Fruit fly (Drosophila melanogaster) whole organism, embryonic: Measurements from ENCODE around the gene CG43218.

ENCODE experiments used
- B-H1 ChIP-seq: fragments of 200-800 bp; sonication (Bioruptor generic); IDR thresholded peaks from 3 replicates; pipeline ENCODE4 v1.3.6; 2022; ENCODE audit warnings: missing biosample characterization, missing genetic modification characterization
- CG10274 ChIP-seq: fragments of 200-800 bp; sonication (Bioruptor generic); optimal IDR thresholded peaks from 3 replicates; lab custom pipeline; 2017; ENCODE audit warnings: missing biosample characterization, mild to moderate bottlenecking, missing genetic modification characterization
- CG13624 ChIP-seq: fragments of 200-800 bp; sonication (Bioruptor generic); optimal IDR thresholded peaks from 2 replicates; lab custom pipeline; 2016; ENCODE audit warnings: missing biosample characterization, missing genetic modification characterization
- CG15696 ChIP-seq: fragments of 200-800 bp; sonication (Bioruptor generic); optimal IDR thresholded peaks from 2 replicates; lab custom pipeline; 2019; ENCODE audit warnings: missing biosample characterization, mild to moderate bottlenecking, missing genetic modification characterization, moderate library complexity
- CG1603 ChIP-seq: fragments of 200-800 bp; sonication (Bioruptor generic); optimal IDR thresholded peaks from 2 replicates; lab custom pipeline; 2019; ENCODE audit warnings: missing biosample characterization, mild to moderate bottlenecking, missing genetic modification characterization, moderate library complexity
- CG1647 ChIP-seq: fragments of 200-800 bp; sonication (Bioruptor generic); optimal IDR thresholded peaks from 3 replicates; lab custom pipeline; 2016; ENCODE audit warnings: missing biosample characterization, missing genetic modification characterization
- CG17385 ChIP-seq: fragments of 200-800 bp; sonication (Bioruptor generic); optimal IDR thresholded peaks from 3 replicates; lab custom pipeline; 2018; ENCODE audit warnings: missing biosample characterization, mild to moderate bottlenecking, missing genetic modification characterization
- CG17829 ChIP-seq: fragments of 200-800 bp; optimal IDR thresholded peaks from 2 replicates; lab custom pipeline; 2019; ENCODE audit warnings: missing biosample characterization, mild to moderate bottlenecking, missing genetic modification characterization, moderate library complexity
- CG2129 ChIP-seq: fragments of 200-800 bp; sonication (Bioruptor generic); IDR thresholded peaks from 2 replicates; pipeline ENCODE4 v1.3.6; 2022; ENCODE audit warnings: missing biosample characterization, missing genetic modification characterization; ENCODE audit not compliant: partially characterized antibody
- CG2199 ChIP-seq: fragments of 200-800 bp; sonication (Bioruptor generic); IDR thresholded peaks from 3 replicates; pipeline ENCODE4 v1.3.6; 2022; ENCODE audit warnings: missing biosample characterization, missing genetic modification characterization
- CG4360 ChIP-seq: fragments of 200-800 bp; sonication (Bioruptor generic); IDR thresholded peaks from 2 replicates; pipeline ENCODE4 v1.3.6; 2022; ENCODE audit warnings: missing biosample characterization, missing genetic modification characterization
- CG6791 ChIP-seq: fragments of 200-800 bp; sonication (Bioruptor generic); IDR thresholded peaks from 3 replicates; pipeline ENCODE4 v1.3.6; 2022; ENCODE audit warnings: missing biosample characterization, missing genetic modification characterization; ENCODE audit not compliant: partially characterized antibody
- CG9797 ChIP-seq: fragments of 200-800 bp; sonication (Bioruptor generic); optimal IDR thresholded peaks from 3 replicates; lab custom pipeline; 2018; ENCODE audit warnings: missing biosample characterization, mild to moderate bottlenecking, missing genetic modification characterization
- CG9932 ChIP-seq: fragments of 200-800 bp; sonication (Bioruptor generic); IDR thresholded peaks from 2 replicates; pipeline ENCODE4 v1.3.6; 2022; ENCODE audit warnings: missing biosample characterization, missing genetic modification characterization
- D19B ChIP-seq: fragments of 200-800 bp; sonication (Bioruptor generic); optimal IDR thresholded peaks from 2 replicates; lab custom pipeline; 2017; ENCODE audit warnings: missing biosample characterization, mild to moderate bottlenecking, missing genetic modification characterization
- Deaf1 ChIP-seq: fragments of 200-800 bp; optimal IDR thresholded peaks from 3 replicates; lab custom pipeline; 2019; ENCODE audit warnings: missing biosample characterization, mild to moderate bottlenecking, missing genetic modification characterization, moderate library complexity
- Drgx ChIP-seq: fragments of 200-800 bp; sonication (Bioruptor generic); IDR thresholded peaks from 2 replicates; pipeline ENCODE4 v1.3.6; 2022; ENCODE audit warnings: missing biosample characterization, missing genetic modification characterization
- Ets65A ChIP-seq: fragments of 200-800 bp; sonication (Bioruptor generic); peaks from one replicate; lab custom pipeline; 2016; ENCODE audit warnings: missing biosample characterization, missing genetic modification characterization
- Gsc ChIP-seq: fragments of 200-800 bp; sonication (Bioruptor generic); IDR thresholded peaks from 2 replicates; pipeline ENCODE4 v1.3.6; 2022; ENCODE audit warnings: missing biosample characterization, missing genetic modification characterization
- Gug ChIP-seq: fragments of 200-800 bp; sonication (Bioruptor generic); IDR thresholded peaks from 4 replicates; pipeline ENCODE4 v1.3.6; 2022; ENCODE audit warnings: missing biosample characterization, missing genetic modification characterization
- HHEX ChIP-seq: fragments of 200-800 bp; sonication (Bioruptor generic); optimal IDR thresholded peaks from 3 replicates; lab custom pipeline; 2017; ENCODE audit warnings: missing biosample characterization, mild to moderate bottlenecking, missing genetic modification characterization, missing genetic modification reagents
- HLHmδ ChIP-seq: fragments of 200-800 bp; sonication (Bioruptor generic); optimal IDR thresholded peaks from 2 replicates; lab custom pipeline; 2018; ENCODE audit warnings: missing biosample characterization, mild to moderate bottlenecking, missing genetic modification characterization, moderate library complexity
- Hr39 ChIP-seq: fragments of >200 bp; optimal IDR thresholded peaks from 2 replicates; lab custom pipeline; 2017
- Hr78 ChIP-seq, 2 experiments: fragments of 200-800 bp in 1 of 2; fragments of >200 bp in 1 of 2; sonication (Bioruptor generic) in 1 of 2; optimal IDR thresholded peaks; 2 replicates each; lab custom pipeline; 2017 to 2019; ENCODE audit warnings: missing biosample characterization in 2 of 2, missing genetic modification characterization in 2 of 2, mild to moderate bottlenecking in 1 of 2, moderate library complexity in 1 of 2
- Hsf ChIP-seq: fragments of 200-800 bp; sonication (Bioruptor generic); optimal IDR thresholded peaks from 3 replicates; lab custom pipeline; 2016; ENCODE audit warnings: missing biosample characterization, missing genetic modification characterization
- Med ChIP-seq: fragments of 200-800 bp; sonication (Bioruptor generic); peaks from one replicate; lab custom pipeline; 2016; ENCODE audit warnings: missing biosample characterization, missing genetic modification characterization, mild to moderate bottlenecking, inconsistent platforms, moderate library complexity
- Nf-YA ChIP-seq: fragments of 200-800 bp; sonication (Bioruptor generic); IDR thresholded peaks from 2 replicates; pipeline ENCODE4 v1.3.6; 2022; ENCODE audit warnings: missing biosample characterization, missing genetic modification characterization
- Opbp ChIP-seq: fragments of 200-800 bp; sonication (Bioruptor generic); IDR thresholded peaks from 3 replicates; pipeline ENCODE4 v1.3.6; 2022; ENCODE audit warnings: missing biosample characterization, missing genetic modification characterization; ENCODE audit not compliant: partially characterized antibody
- Side ChIP-seq: fragments of 200-800 bp; sonication (Bioruptor generic); optimal IDR thresholded peaks from 2 replicates; lab custom pipeline; 2016; ENCODE audit warnings: missing biosample characterization, missing genetic modification characterization
- al ChIP-seq: fragments of 200-800 bp; sonication (Bioruptor generic); IDR thresholded peaks from 2 replicates; pipeline ENCODE4 v1.3.6; 2022; ENCODE audit warnings: missing biosample characterization, missing genetic modification characterization
- bbx ChIP-seq: fragments of 200-800 bp; sonication (Bioruptor generic); IDR thresholded peaks from 2 replicates; pipeline ENCODE4 v1.3.6; 2022; ENCODE audit warnings: missing biosample characterization, missing genetic modification characterization; ENCODE audit not compliant: partially characterized antibody
- btn ChIP-seq: fragments of 200-800 bp; sonication (Bioruptor generic); optimal IDR thresholded peaks from 2 replicates; lab custom pipeline; 2016; ENCODE audit warnings: missing biosample characterization, missing genetic modification characterization
- cas ChIP-seq: fragments of 200-800 bp; sonication (Bioruptor generic); IDR thresholded peaks from 2 replicates; pipeline ENCODE4 v1.3.6; 2022; ENCODE audit warnings: missing biosample characterization, missing genetic modification characterization
- cg ChIP-seq: fragments of 200-800 bp; sonication (Bioruptor generic); optimal IDR thresholded peaks from 3 replicates; lab custom pipeline; 2019; ENCODE audit warnings: missing biosample characterization, mild to moderate bottlenecking, missing genetic modification characterization, moderate library complexity
- crol ChIP-seq: fragments of 200-800 bp; sonication (Bioruptor generic); IDR thresholded peaks from 2 replicates; pipeline ENCODE4 v1.3.6; 2022; ENCODE audit warnings: missing biosample characterization, missing genetic modification characterization
- gcm ChIP-seq: fragments of 200-800 bp; sonication (Bioruptor generic); optimal IDR thresholded peaks from 2 replicates; lab custom pipeline; 2019; ENCODE audit warnings: missing biosample characterization, mild to moderate bottlenecking, missing genetic modification characterization, moderate library complexity
- gfzf ChIP-seq: fragments of 200-800 bp; sonication (Bioruptor generic); optimal IDR thresholded peaks from 2 replicates; lab custom pipeline; 2016; ENCODE audit warnings: missing biosample characterization, mild to moderate bottlenecking, missing genetic modification characterization, moderate library complexity
- ind ChIP-seq: fragments of 200-800 bp; sonication (Bioruptor generic); optimal IDR thresholded peaks from 3 replicates; lab custom pipeline; 2016; ENCODE audit warnings: missing biosample characterization, missing genetic modification characterization
- nerfin-2 ChIP-seq: fragments of 200-800 bp; sonication (Bioruptor generic); IDR thresholded peaks from 2 replicates; pipeline ENCODE4 v1.3.6; 2022; ENCODE audit warnings: missing biosample characterization, missing genetic modification characterization; ENCODE audit not compliant: partially characterized antibody
- pita ChIP-seq: fragments of 200-800 bp; sonication (Bioruptor generic); optimal IDR thresholded peaks from 2 replicates; lab custom pipeline; 2017; ENCODE audit warnings: missing biosample characterization, mild to moderate bottlenecking, missing genetic modification characterization
- rib ChIP-seq: fragments of 200-800 bp; sonication (Bioruptor generic); IDR thresholded peaks from 2 replicates; pipeline ENCODE4 v1.3.6; 2022; ENCODE audit warnings: missing biosample characterization, missing genetic modification characterization
- sim ChIP-seq: fragments of 200-800 bp; sonication (Bioruptor generic); IDR thresholded peaks from 2 replicates; pipeline ENCODE4 v1.3.6; 2022; ENCODE audit warnings: missing biosample characterization, missing genetic modification characterization
- slbo ChIP-seq: fragments of 200-800 bp; sonication (Bioruptor generic); IDR thresholded peaks from 2 replicates; pipeline ENCODE4 v1.3.6; 2022; ENCODE audit warnings: missing biosample characterization, missing genetic modification characterization
- sug ChIP-seq: fragments of 200-800 bp; optimal IDR thresholded peaks from 2 replicates; lab custom pipeline; 2019; ENCODE audit warnings: missing biosample characterization, mild to moderate bottlenecking, missing genetic modification characterization, moderate library complexity
- vnd ChIP-seq: fragments of 200-800 bp; sonication (Bioruptor generic); IDR thresholded peaks from 3 replicates; pipeline ENCODE4 v1.3.6; 2022; ENCODE audit warnings: missing biosample characterization, missing genetic modification characterization; ENCODE audit not compliant: partially characterized antibody

The CG43218 gene

dm6 chr3L:21252932-21253760 is 4.7 kb upstream of the CG43218 start:
- peak; percentile 18 for TF ChIP-seq HHEX (GFP tag; lab: Kevin White, UChicago)
- peak; percentile 65 for TF ChIP-seq Med
- no peak for TF ChIP-seq al (GFP tag; lab: Robert Waterston, UW)
- TF ChIP-seq HLHmδ (GFP tag; lab: Kevin White, UChicago): peak; percentile 23
- peak in 1 of 2 experiments; percentile 17 for TF ChIP-seq Hr78 (GFP tag; optimal IDR thresholded peaks at IDR 0.05; lab: Kevin White, UChicago)
- TF ChIP-seq Drgx (GFP tag; lab: Robert Waterston, UW): no peak
- TF ChIP-seq CG6791 (GFP tag; lab: Robert Waterston, UW): 0 out of 3 replicates have a peak, but pooled peaks have one; percentile 15
- TF ChIP-seq ind (GFP tag; lab: Kevin White, UChicago): no peak
- TF ChIP-seq CG1603 (tag; lab: Kevin White, UChicago): no peak
- TF ChIP-seq Hsf: no peak
- no peak for TF ChIP-seq CG13624
- TF ChIP-seq nerfin-2 (GFP tag; lab: Robert Waterston, UW): 0 out of 2 replicates have a peak, but pooled peaks have one; percentile 9
- 0 out of 2 replicates have a peak, but pooled peaks have one; percentile 17 for TF ChIP-seq slbo (GFP tag; lab: Robert Waterston, UW)
- no peak for TF ChIP-seq B-H1 (GFP tag; lab: Robert Waterston, UW)
- no peak for TF ChIP-seq Gsc (GFP tag; lab: Robert Waterston, UW)
- no peak for TF ChIP-seq sim (GFP tag; lab: Robert Waterston, UW)
- TF ChIP-seq gfzf (GFP tag; lab: Kevin White, UChicago): no peak
- no peak for TF ChIP-seq CG10274 (GFP tag; lab: Kevin White, UChicago)
- peak; percentile 12; the same call in 1 of the 2 replicates for TF ChIP-seq bbx (GFP tag; lab: Robert Waterston, UW)
- no peak for TF ChIP-seq btn (GFP tag; lab: Kevin White, UChicago)
- peak; percentile 5 for TF ChIP-seq Ets65A (GFP tag; lab: Kevin White, UChicago)
- TF ChIP-seq Gug: no peak
- no peak for TF ChIP-seq CG4360 (GFP tag; lab: Robert Waterston, UW)
- TF ChIP-seq Deaf1 (tag; lab: Kevin White, UChicago): no peak
- no peak for TF ChIP-seq D19B (GFP tag; lab: Kevin White, UChicago)
- no peak for TF ChIP-seq CG15696
- TF ChIP-seq Opbp (GFP tag; lab: Robert Waterston, UW): no peak
- no peak for TF ChIP-seq CG2129
- TF ChIP-seq CG1647 (GFP tag; lab: Kevin White, UChicago): no peak
- TF ChIP-seq gcm (GFP tag; lab: Kevin White, UChicago): no peak
- TF ChIP-seq pita (GFP tag; lab: Kevin White, UChicago): no peak
- 0 out of 3 replicates have a peak, but pooled peaks have one; percentile 24 for TF ChIP-seq vnd (GFP tag; lab: Robert Waterston, UW)
- TF ChIP-seq cas (GFP tag; lab: Robert Waterston, UW): no peak
- TF ChIP-seq CG2199 (GFP tag; lab: Robert Waterston, UW): 0 out of 3 replicates have a peak, but pooled peaks have one; percentile 63
- TF ChIP-seq Nf-YA: no peak
- peak; percentile 96 for TF ChIP-seq crol (GFP tag; lab: Robert Waterston, UW)
- peak; percentile 40 for TF ChIP-seq cg (GFP tag; lab: Kevin White, UChicago)
- no peak for TF ChIP-seq Side (GFP tag; lab: Kevin White, UChicago)
- TF ChIP-seq sug: no peak
- no peak for TF ChIP-seq CG9797 (GFP tag; lab: Kevin White, UChicago)
- TF ChIP-seq CG9932: no peak
- TF ChIP-seq CG17829: no peak
- no peak for TF ChIP-seq CG17385 (GFP tag; lab: Kevin White, UChicago)
- TF ChIP-seq rib (GFP tag; lab: Robert Waterston, UW): peak; percentile 62; the same call in 1 of the 2 replicates
- peak; percentile 28 for TF ChIP-seq Hr39 (lab: Kevin White, UChicago)
